Worm (Caenorhabditis elegans): ENCODE data around the gene clec-247.

The clec-247 gene

DNA sequence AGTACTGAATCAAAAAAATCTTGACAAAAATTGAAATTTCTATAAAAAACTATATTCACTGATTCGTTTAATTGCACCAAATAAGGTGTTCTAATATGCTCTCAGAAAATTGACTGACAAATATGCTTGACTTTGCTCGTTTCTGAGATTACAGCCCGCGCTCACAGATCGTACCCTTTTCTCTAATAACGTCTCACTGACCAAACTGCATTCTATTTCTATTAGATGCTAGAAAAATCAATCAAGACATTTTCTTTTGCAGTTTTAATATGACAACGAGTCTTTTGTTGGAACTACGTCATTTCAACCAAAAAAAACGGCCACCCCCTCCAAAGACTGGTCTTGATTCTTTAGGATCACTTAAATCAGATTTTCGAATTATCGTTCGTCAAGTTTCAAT lies at the start of gene clec-247:
Gene clec-247 (plus strand): TSS at position 301 of the 400 bp plus-strand sequence.
- no peak for TF ChIP-seq mbf-1 (tag; optimal IDR thresholded peaks at IDR 0.05)
- no peak for TF ChIP-seq lsy-2 (tag; optimal IDR thresholded peaks at IDR 0.05)

ce11 chrV:18235808-18236207 lies 46.9 kb upstream of the clec-247 start:
- TF ChIP-seq zag-1 (tag; optimal IDR thresholded peaks at IDR 0.05) (no peak), sem-4 (tag; optimal IDR thresholded peaks at IDR 0.05) (no peak), blmp-1 (tag; optimal IDR thresholded peaks at IDR 0.05; ENCODE audit: insufficient read depth) (no peak)

DNA sequence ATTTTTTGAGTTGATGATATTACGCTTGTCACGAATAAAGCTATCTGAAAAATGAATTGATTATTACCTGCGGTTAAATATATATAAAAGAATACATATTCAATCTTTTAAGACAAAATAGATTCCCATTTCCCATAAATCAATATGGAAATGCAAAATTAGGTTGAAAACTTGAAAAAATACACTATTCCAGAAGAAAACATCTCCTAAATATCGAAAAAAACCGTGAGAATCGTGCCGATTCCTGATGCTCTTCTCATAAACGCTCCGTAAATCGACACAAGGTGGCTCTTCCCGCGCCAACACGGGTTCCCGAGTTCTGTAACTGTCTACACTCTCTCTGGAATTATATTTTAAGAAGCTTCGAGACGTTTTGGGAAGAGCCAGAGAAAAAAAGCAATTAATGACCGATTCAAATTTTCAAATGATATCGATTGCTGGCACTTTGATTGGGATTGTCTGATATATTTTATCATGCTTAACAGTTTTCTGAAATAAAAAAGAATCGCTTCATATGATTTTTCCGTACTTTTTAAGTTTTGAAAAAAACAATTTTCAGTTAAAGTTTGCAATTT lies 45.9 kb upstream of the clec-247 start, which contains the start of gene R10E8.3:
Gene R10E8.3 (minus strand): TSS at position 51 of the 575 bp plus-strand sequence.
- TF ChIP-seq ztf-4 (tag; optimal IDR thresholded peaks at IDR 0.05): no peak
- no peak for TF ChIP-seq R02D3.7 (tag; optimal IDR thresholded peaks at IDR 0.05)
- TF ChIP-seq nhr-129 (tag; optimal IDR thresholded peaks at IDR 0.05): no peak
- no peak for TF ChIP-seq sma-9 (GFP tag; optimal IDR thresholded peaks at IDR 0.05)
- no peak for TF ChIP-seq sma-9 (tag; optimal IDR thresholded peaks at IDR 0.05)
- TF ChIP-seq snpc-4 (tag; optimal IDR thresholded peaks at IDR 0.05): no peak
- no peak for TF ChIP-seq mab-5 (tag; optimal IDR thresholded peaks at IDR 0.05)
- no peak for TF ChIP-seq aly-2 (tag; optimal IDR thresholded peaks at IDR 0.05)
- TF ChIP-seq nhr-77 (tag; optimal IDR thresholded peaks at IDR 0.05): no peak
- no peak for TF ChIP-seq nhr-10 (tag; optimal IDR thresholded peaks at IDR 0.05)
- no peak for TF ChIP-seq ztf-11 (tag; optimal IDR thresholded peaks at IDR 0.05)
- TF ChIP-seq sma-3 (GFP tag; optimal IDR thresholded peaks at IDR 0.05): no peak
- TF ChIP-seq skn-1 (tag; optimal IDR thresholded peaks at IDR 0.05): no peak
- no peak for TF ChIP-seq lin-39 (tag; optimal IDR thresholded peaks at IDR 0.05)
- no peak for TF ChIP-seq Y55F3AM.14 (GFP tag; optimal IDR thresholded peaks at IDR 0.05)
- TF ChIP-seq elt-1 (tag; optimal IDR thresholded peaks at IDR 0.05): no peak
- no peak for TF ChIP-seq egl-27 (tag; optimal IDR thresholded peaks at IDR 0.05)
- no peak for TF ChIP-seq lin-11 (tag; optimal IDR thresholded peaks at IDR 0.05)
- no peak for TF ChIP-seq unc-55 (GFP tag; optimal IDR thresholded peaks at IDR 0.05)

DNA sequence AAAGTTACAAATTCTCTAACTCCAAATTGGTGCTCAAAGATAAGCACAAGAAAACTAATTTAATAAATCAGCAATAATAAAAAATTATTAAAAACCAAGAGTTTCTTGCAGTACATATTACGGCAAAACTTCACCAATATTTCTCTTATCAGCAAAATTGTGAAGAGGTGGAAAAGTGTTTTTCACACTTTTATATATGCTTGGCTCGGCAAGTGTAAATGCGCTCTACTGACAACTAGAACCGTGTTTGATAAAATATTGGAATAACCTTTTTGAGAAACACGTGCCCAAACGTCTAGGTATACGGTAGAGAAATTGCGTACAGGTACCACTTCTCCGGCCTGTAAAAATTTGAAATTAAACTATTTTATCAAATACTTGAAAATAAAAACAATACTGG lies 41.4 kb upstream of the clec-247 start, which contains the start of gene R10E8.8:
Gene R10E8.8 (minus strand): TSS at position 343 of the 400 bp plus-strand sequence.
- no peak for TF ChIP-seq R02D3.7 (tag; optimal IDR thresholded peaks at IDR 0.05)
- no peak for TF ChIP-seq ZK546.5 (tag; optimal IDR thresholded peaks at IDR 0.05)
- no peak for TF ChIP-seq sem-4 (tag; optimal IDR thresholded peaks at IDR 0.05)
- peak; percentile 18 for TF ChIP-seq gmeb-1 (tag; optimal IDR thresholded peaks at IDR 0.05)
- no peak for TF ChIP-seq elt-1 (tag; optimal IDR thresholded peaks at IDR 0.05)
- TF ChIP-seq ztf-4 (tag; optimal IDR thresholded peaks at IDR 0.05): no peak
- no peak for TF ChIP-seq lin-11 (tag; optimal IDR thresholded peaks at IDR 0.05)
- no peak for TF ChIP-seq F13H6.1 (tag; optimal IDR thresholded peaks at IDR 0.05)
- no peak for TF ChIP-seq sma-3 (GFP tag; optimal IDR thresholded peaks at IDR 0.05)
- peak; percentile 35 for TF ChIP-seq crh-2 (tag; optimal IDR thresholded peaks at IDR 0.05)
- TF ChIP-seq fos-1 (tag; optimal IDR thresholded peaks at IDR 0.05): peak; percentile 27
- TF ChIP-seq aly-2 (tag; optimal IDR thresholded peaks at IDR 0.05): no peak

ce11 chrV:18243227-18243626 lies 39.5 kb upstream of the clec-247 start:
- TF ChIP-seq alr-1 (tag; optimal IDR thresholded peaks at IDR 0.05) (no peak), gmeb-1 (tag; optimal IDR thresholded peaks at IDR 0.05) (no peak), dmd-4 (tag; optimal IDR thresholded peaks at IDR 0.05) (no peak), ama-1 (optimal IDR thresholded peaks at IDR 0.05) (no peak), nhr-11 (tag; optimal IDR thresholded peaks at IDR 0.05) (no peak), unc-39 (tag; optimal IDR thresholded peaks at IDR 0.05) (no peak), lsy-2 (tag; optimal IDR thresholded peaks at IDR 0.05) (no peak), nhr-25 (tag; optimal IDR thresholded peaks at IDR 0.05) (no peak), elt-1 (tag; optimal IDR thresholded peaks at IDR 0.05) (no peak), ceh-16 (tag; optimal IDR thresholded peaks at IDR 0.05) (no peak), unc-62 (GFP tag; optimal IDR thresholded peaks at IDR 0.05) (no peak), skn-1 (tag; optimal IDR thresholded peaks at IDR 0.05) (no peak), ztf-4 (tag; optimal IDR thresholded peaks at IDR 0.05) (no peak), fos-1 (tag; optimal IDR thresholded peaks at IDR 0.05) (no peak), mdl-1 (tag; optimal IDR thresholded peaks at IDR 0.05) (no peak)
